Fruit fly (Drosophila melanogaster): ENCODE data around the gene CTCF.

The CTCF gene

dm6 chr3L:7334990-7335389 is 21.5 kb downstream of the CTCF start, which contains the start of the genes wrm1 and wrm2 (continued):
- TF ChIP-seq croc (GFP tag; conservative IDR thresholded peaks at IDR 0.05) = no peak
- peak; percentile 7 for TF ChIP-seq CG17186 (GFP tag; optimal IDR thresholded peaks at IDR 0.05)
- peak; percentile 38 for TF ChIP-seq CG8290 (GFP tag; optimal IDR thresholded peaks at IDR 0.05)
- peak in 1 of 2 experiments; percentile 95 for TF ChIP-seq CG8290 (tag; optimal IDR thresholded peaks at IDR 0.05)
- TF ChIP-seq sisA (GFP tag; IDR thresholded peaks at IDR 0.05) = no peak
- no peak for TF ChIP-seq hb (GFP tag; IDR thresholded peaks at IDR 0.05; ENCODE audit: partially characterized antibody)
- no peak for TF ChIP-seq Sox100B (GFP tag; optimal IDR thresholded peaks at IDR 0.05)
- TF ChIP-seq CG11696 (GFP tag; IDR thresholded peaks at IDR 0.05) = no peak
- peak; percentile 76 for TF ChIP-seq CG13287 (GFP tag; IDR thresholded peaks at IDR 0.05; ENCODE audit: partially characterized antibody)
- TF ChIP-seq Dip2 (GFP tag; IDR thresholded peaks at IDR 0.05) = no peak
- peak; percentile 66 for TF ChIP-seq amos (GFP tag; IDR thresholded peaks at IDR 0.05; ENCODE audit: partially characterized antibody)
- no peak for TF ChIP-seq usp (GFP tag; optimal IDR thresholded peaks at IDR 0.05)
- no peak for TF ChIP-seq dan (GFP tag; IDR thresholded peaks at IDR 0.05)
- no peak for TF ChIP-seq CG2199 (GFP tag; IDR thresholded peaks at IDR 0.05)
- no peak for TF ChIP-seq wor (GFP tag; IDR thresholded peaks at IDR 0.05)
- TF ChIP-seq inv (GFP tag; IDR thresholded peaks at IDR 0.05; ENCODE audit: partially characterized antibody) = no peak
- TF ChIP-seq pros (GFP tag; optimal IDR thresholded peaks at IDR 0.05) = no peak
- TF ChIP-seq tin (GFP tag; optimal IDR thresholded peaks at IDR 0.05) = no peak
- TF ChIP-seq NC2β (GFP tag; optimal IDR thresholded peaks at IDR 0.05) = no peak
- no peak for TF ChIP-seq pum (GFP tag; optimal IDR thresholded peaks at IDR 0.05)
- TF ChIP-seq CG4707 (GFP tag; optimal IDR thresholded peaks at IDR 0.05) = no peak
- TF ChIP-seq pnt (GFP tag; optimal IDR thresholded peaks at IDR 0.05) = no peak
- no peak for TF ChIP-seq Antp (GFP tag; optimal IDR thresholded peaks at IDR 0.05)
- TF ChIP-seq CG3065 (GFP tag; optimal IDR thresholded peaks at IDR 0.05) = peak; percentile 66
- TF ChIP-seq ftz-f1 (GFP tag; optimal IDR thresholded peaks at IDR 0.05) = no peak
- peak; percentile 25 for TF ChIP-seq CG9797 (GFP tag; optimal IDR thresholded peaks at IDR 0.05)
- no peak for TF ChIP-seq CG9727 (GFP tag; optimal IDR thresholded peaks at IDR 0.05)
- TF ChIP-seq nom (GFP tag; optimal IDR thresholded peaks at IDR 0.05) = peak; percentile 28
- TF ChIP-seq CG11093 (GFP tag; IDR thresholded peaks at IDR 0.05) = no peak
- TF ChIP-seq CG18619 (GFP tag; optimal IDR thresholded peaks at IDR 0.05) = no peak
- no peak for TF ChIP-seq aop (GFP tag; IDR thresholded peaks at IDR 0.05)
- TF ChIP-seq E2f2 (GFP tag; IDR thresholded peaks at IDR 0.05) = peak; percentile 48; the same call in 1 of the 2 replicates
- TF ChIP-seq chinmo (GFP tag; IDR thresholded peaks at IDR 0.05; ENCODE audit: partially characterized antibody) = 0 out of 4 replicates have a peak, but pooled peaks have one; percentile 13
- no peak for TF ChIP-seq CG10274 (GFP tag; optimal IDR thresholded peaks at IDR 0.05)
- TF ChIP-seq crol (GFP tag; IDR thresholded peaks at IDR 0.05) = no peak
- no peak for TF ChIP-seq eyg (GFP tag; optimal IDR thresholded peaks at IDR 0.05)
- TF ChIP-seq zen (tag; optimal IDR thresholded peaks at IDR 0.05) = peak; percentile 6
- no peak for TF ChIP-seq Dek (tag; optimal IDR thresholded peaks at IDR 0.05)
- no peak for TF ChIP-seq tap (tag; optimal IDR thresholded peaks at IDR 0.05)
- TF ChIP-seq lola (GFP tag; optimal IDR thresholded peaks at IDR 0.05) = no peak
- no peak for TF ChIP-seq al (GFP tag; IDR thresholded peaks at IDR 0.05)
- TF ChIP-seq D19B (GFP tag; optimal IDR thresholded peaks at IDR 0.05) = no peak
- no peak for TF ChIP-seq fu2 (GFP tag; optimal IDR thresholded peaks at IDR 0.05)
- no peak for TF ChIP-seq CG14014 (GFP tag; IDR thresholded peaks at IDR 0.05)
- TF ChIP-seq Hey (tag; optimal IDR thresholded peaks at IDR 0.05) = no peak
- TF ChIP-seq HLH54F (GFP tag; optimal IDR thresholded peaks at IDR 0.05) = no peak
- TF ChIP-seq Opbp (GFP tag; IDR thresholded peaks at IDR 0.05; ENCODE audit: partially characterized antibody) = peak; percentile 63; the same call in 2 of the 3 replicates
- no peak for TF ChIP-seq BtbVII (GFP tag; optimal IDR thresholded peaks at IDR 0.05)
- TF ChIP-seq Dbx (GFP tag; IDR thresholded peaks at IDR 0.05) = no peak
- TF ChIP-seq slp2 (GFP tag; optimal IDR thresholded peaks at IDR 0.05) = no peak
- no peak for TF ChIP-seq CG3163 (GFP tag; optimal IDR thresholded peaks at IDR 0.05)
- TF ChIP-seq Oaz (GFP tag; IDR thresholded peaks at IDR 0.05) = no peak
